Worm (Caenorhabditis elegans): ENCODE results near the gene Y62H9A.9.

DNA sequence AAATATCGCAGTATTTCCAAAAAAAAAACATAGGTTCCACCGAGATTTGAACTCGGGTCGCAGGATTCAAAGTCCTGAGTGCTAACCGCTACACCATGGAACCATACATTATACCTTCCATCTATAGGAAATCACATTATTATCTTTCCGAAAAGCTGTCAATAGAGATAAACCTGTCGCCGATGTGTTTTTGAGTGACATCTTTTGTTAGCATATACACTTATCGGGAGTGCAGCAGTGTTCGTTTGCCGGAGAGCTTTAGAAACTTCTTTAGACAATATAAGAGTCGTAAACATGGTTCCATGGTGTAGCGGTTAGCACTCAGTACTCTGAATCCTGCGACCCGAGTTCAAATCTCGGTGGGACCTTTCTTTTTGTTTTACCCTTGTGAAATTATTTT lies 25.7 kb downstream of the Y62H9A.9 start:
- TF ChIP-seq him-1 (tag; optimal IDR thresholded peaks at IDR 0.05) (no peak), W03F9.2 (tag; optimal IDR thresholded peaks at IDR 0.05) (no peak)
